Fruit fly (Drosophila melanogaster): ENCODE results near the gene CG14983.

CG14983 gene

DNA sequence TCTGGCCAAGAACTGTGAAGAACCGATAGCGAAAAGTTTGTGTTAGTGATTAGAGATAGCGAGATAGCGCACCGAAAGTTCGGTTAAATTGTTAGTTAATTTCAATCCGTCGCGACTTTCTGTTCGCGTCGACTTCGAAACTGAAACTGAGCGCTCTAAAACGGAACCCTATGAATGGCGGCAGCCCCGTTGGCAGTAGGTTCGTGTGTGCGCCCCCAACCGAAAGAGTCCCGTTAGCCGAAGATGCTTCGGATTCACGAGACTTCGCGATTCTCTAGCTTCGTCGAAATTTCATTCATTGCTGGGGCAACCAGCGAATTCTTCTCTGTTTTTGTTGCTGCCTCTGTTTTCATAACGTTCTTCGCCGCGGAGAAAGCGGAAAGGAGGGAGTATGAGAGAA is 23.6 kb downstream of the CG14983 start:
- TF ChIP-seq Adf1 (GFP tag; IDR thresholded peaks at IDR 0.05) (peak; percentile 42; the same call in 1 of the 2 replicates), Deaf1 (tag; optimal IDR thresholded peaks at IDR 0.05) (peak; percentile 97), CG34376 (GFP tag; optimal IDR thresholded peaks at IDR 0.05) (peak; percentile 60), grn (GFP tag; optimal IDR thresholded peaks at IDR 0.05) (peak; percentile 21), Atf6 (GFP tag; IDR thresholded peaks at IDR 0.05) (peak; percentile 42; the same call in 1 of the 2 replicates), Asciz (GFP tag; optimal IDR thresholded peaks at IDR 0.05) (no peak), sug (tag; optimal IDR thresholded peaks at IDR 0.05) (peak; percentile 83), otp (GFP tag; IDR thresholded peaks at IDR 0.05) (no peak), CG2116 (GFP tag; optimal IDR thresholded peaks at IDR 0.05) (no peak), dmrt99B (tag; optimal IDR thresholded peaks at IDR 0.05) (no peak), Ssrp (tag; optimal IDR thresholded peaks at IDR 0.05) (no peak), ewg (GFP tag; optimal IDR thresholded peaks at IDR 0.05) (no peak), GATAe (GFP tag; conservative IDR thresholded peaks at IDR 0.05) (0 out of 2 replicates have a peak, but pooled peaks have one; percentile 22), CG16815 (GFP tag; optimal IDR thresholded peaks at IDR 0.05) (no peak), schlank (tag; optimal IDR thresholded peaks at IDR 0.05) (peak; percentile 17), CG8290 (GFP tag; optimal IDR thresholded peaks at IDR 0.05) (no peak), CG8290 (tag; optimal IDR thresholded peaks at IDR 0.05) (peak in 1 of 2 experiments; percentile 45), CG2202 (tag; optimal IDR thresholded peaks at IDR 0.05) (no peak), CG13894 (tag; optimal IDR thresholded peaks at IDR 0.05) (peak; percentile 77), sd (tag; optimal IDR thresholded peaks at IDR 0.05) (peak; percentile 65), sob (GFP tag; IDR thresholded peaks at IDR 0.05) (0 out of 2 replicates have a peak, but pooled peaks have one; percentile 9), Hmr (GFP tag; optimal IDR thresholded peaks at IDR 0.05) (peak; percentile 54), Rfx (GFP tag; IDR thresholded peaks at IDR 0.05) (peak; percentile 36; the same call in 1 of the 2 replicates), cwo (GFP tag; optimal IDR thresholded peaks at IDR 0.05) (peak; percentile 71), Med (GFP tag) (peak; percentile 69), CG6272 (GFP tag; IDR thresholded peaks at IDR 0.05) (no peak), Ets65A (GFP tag) (no peak), exex (tag; optimal IDR thresholded peaks at IDR 0.05) (peak; percentile 76), CG1792 (GFP tag; optimal IDR thresholded peaks at IDR 0.05) (no peak), lab (GFP tag; optimal IDR thresholded peaks at IDR 0.05) (peak; percentile 41), Fer1 (GFP tag; optimal IDR thresholded peaks at IDR 0.05) (peak; percentile 8), Blimp-1 (GFP tag; optimal IDR thresholded peaks at IDR 0.05) (no peak), abd-A (tag; optimal IDR thresholded peaks at IDR 0.05) (peak; percentile 29), CG18599 (GFP tag; optimal IDR thresholded peaks at IDR 0.05) (peak; percentile 17), HmgZ (tag; optimal IDR thresholded peaks at IDR 0.05) (peak; percentile 37), CG12769 (tag; optimal IDR thresholded peaks at IDR 0.05) (no peak), CG4820 (GFP tag; optimal IDR thresholded peaks at IDR 0.05) (no peak), CG8478 (optimal IDR thresholded peaks at IDR 0.05) (no peak), CG15479 (GFP tag; optimal IDR thresholded peaks at IDR 0.05) (no peak), Hmx (GFP tag; optimal IDR thresholded peaks at IDR 0.05) (no peak), mirr (GFP tag; optimal IDR thresholded peaks at IDR 0.05) (peak; percentile 2), CrebB (tag; optimal IDR thresholded peaks at IDR 0.05) (no peak), tx (GFP tag; optimal IDR thresholded peaks at IDR 0.05) (no peak), CG34224 (GFP tag; IDR thresholded peaks at IDR 0.05; ENCODE audit: partially characterized antibody) (no peak)
